Worm (Caenorhabditis elegans) whole organism, L4/young adult: ENCODE data around the gene Y66D12A.1.

Experiments
- W03F9.2 ChIP-seq: fragments of 150-350 bp; optimal IDR thresholded peaks from 2 replicates; lab custom pipeline; 2014; ENCODE audit warnings: missing biosample characterization, missing genetic modification characterization
- dao-5 ChIP-seq: sonication (generic microtip); optimal IDR thresholded peaks from 2 replicates; lab custom pipeline; 2016; ENCODE audit warnings: missing genotype, missing genetic modification characterization, moderate library complexity, missing compliant biosample characterization
- him-1 ChIP-seq: sonication (generic microtip); optimal IDR thresholded peaks from 2 replicates; lab custom pipeline; 2016; ENCODE audit warnings: missing genotype, missing genetic modification reagents, missing genetic modification characterization, missing compliant biosample characterization

DNA sequence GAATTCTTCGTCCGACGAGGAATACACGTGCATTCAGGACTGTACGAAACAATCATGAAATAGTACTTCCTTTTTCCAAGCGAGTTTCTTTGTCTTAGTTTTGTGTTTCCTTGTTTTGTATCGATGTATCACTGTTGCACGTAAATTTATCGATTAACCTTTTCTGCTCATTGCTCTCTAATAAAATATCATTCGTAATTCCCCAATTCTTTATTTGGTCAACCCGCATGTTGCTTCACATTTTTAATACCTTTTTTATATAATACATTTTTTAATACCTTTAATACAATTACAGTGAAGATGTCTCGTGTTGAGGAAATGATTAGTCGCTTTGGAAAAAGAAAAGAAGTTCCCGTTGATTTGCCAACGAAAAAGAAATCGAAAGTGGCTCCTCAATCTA, at the start of gene Y66D12A.1:
- no peak for TF ChIP-seq him-1 (tag; lab: Kevin White, UChicago)
- TF ChIP-seq dao-5 = no peak
- no peak for TF ChIP-seq W03F9.2 (tag; lab: Kevin White, UChicago)
